Worm (Caenorhabditis elegans) whole organism, mixed stage, embryonic: ENCODE data around the gene clec-50.

ENCODE experiments used
- M03D4.4 ChIP-seq: sonication (generic microtip); optimal IDR thresholded peaks from 2 replicates; lab custom pipeline; 2017; ENCODE audit warnings: mild to moderate bottlenecking, missing genetic modification characterization, missing compliant biosample characterization
- bed-3 ChIP-seq: fragments of 200-800 bp; sonication (Bioruptor generic); optimal IDR thresholded peaks from 3 replicates; lab custom pipeline; 2018; ENCODE audit warnings: mild to moderate bottlenecking, missing genetic modification characterization, moderate library complexity, missing compliant biosample characterization
- blmp-1 ChIP-seq: fragments of 150-350 bp; optimal IDR thresholded peaks from 2 replicates; lab custom pipeline; 2014; ENCODE audit warnings: missing biosample characterization, missing genetic modification characterization
- ceh-39 ChIP-seq: fragments of 150-350 bp; optimal IDR thresholded peaks from 2 replicates; lab custom pipeline; 2014; ENCODE audit warnings: missing biosample characterization, missing genetic modification characterization
- ceh-43 ChIP-seq: fragments of 200-800 bp; sonication (Bioruptor generic); optimal IDR thresholded peaks from 2 replicates; lab custom pipeline; 2018; ENCODE audit warnings: mild to moderate bottlenecking, missing genetic modification characterization, moderate library complexity, missing compliant biosample characterization
- ceh-83 ChIP-seq: fragments of 200-800 bp; sonication (Bioruptor generic); optimal IDR thresholded peaks from 2 replicates; lab custom pipeline; 2018; ENCODE audit warnings: mild to moderate bottlenecking, missing genetic modification characterization, missing compliant biosample characterization
- ces-1 ChIP-seq: fragments of 150-350 bp; optimal IDR thresholded peaks from 2 replicates; lab custom pipeline; 2014; ENCODE audit warnings: missing biosample characterization, missing genetic modification reagents, missing genetic modification characterization
- drap-1 ChIP-seq: fragments of 200-800 bp; sonication (Bioruptor generic); optimal IDR thresholded peaks from 3 replicates; lab custom pipeline; 2018; ENCODE audit warnings: mild to moderate bottlenecking, missing genetic modification characterization, missing compliant biosample characterization
- elt-1 ChIP-seq: sonication (generic microtip); optimal IDR thresholded peaks from 2 replicates; lab custom pipeline; 2017; ENCODE audit warnings: missing genetic modification characterization, mild to moderate bottlenecking, missing compliant biosample characterization, antibody characterized with exemption, moderate library complexity, borderline replicate concordance; ENCODE audit not compliant: insufficient read depth
- elt-3 ChIP-seq: fragments of 150-350 bp; optimal IDR thresholded peaks from 2 replicates; lab custom pipeline; 2014; ENCODE audit warnings: missing biosample characterization, missing genetic modification characterization
- flh-1 ChIP-seq: fragments of 200-800 bp; sonication (Bioruptor generic); optimal IDR thresholded peaks from 2 replicates; lab custom pipeline; 2018; ENCODE audit warnings: mild to moderate bottlenecking, missing genetic modification characterization, moderate library complexity, missing compliant biosample characterization
- hlh-1 ChIP-seq: fragments of 150-350 bp; optimal IDR thresholded peaks from 2 replicates; lab custom pipeline; 2014; ENCODE audit warnings: missing biosample characterization, missing genetic modification reagents, missing genetic modification characterization
- lin-13 ChIP-seq: fragments of 150-350 bp; optimal IDR thresholded peaks from 2 replicates; lab custom pipeline; 2014; ENCODE audit warnings: missing biosample characterization, missing genetic modification characterization
- lin-32 ChIP-seq: fragments of 200-800 bp; sonication (Bioruptor generic); optimal IDR thresholded peaks from 2 replicates; lab custom pipeline; 2018; ENCODE audit warnings: mild to moderate bottlenecking, missing genetic modification characterization, missing compliant biosample characterization
- lsy-2 ChIP-seq: fragments of 150-350 bp; optimal IDR thresholded peaks from 2 replicates; lab custom pipeline; 2014; ENCODE audit warnings: missing biosample characterization, missing genetic modification characterization
- mab-5 ChIP-seq: fragments of 150-350 bp; optimal IDR thresholded peaks from 2 replicates; lab custom pipeline; 2014; ENCODE audit warnings: missing biosample characterization, missing genetic modification characterization
- mep-1 ChIP-seq: fragments of 150-350 bp; optimal IDR thresholded peaks from 2 replicates; lab custom pipeline; 2017; ENCODE audit warnings: missing biosample characterization, missing genetic modification reagents, missing genetic modification characterization, inconsistent platforms
- mls-2 ChIP-seq: sonication (generic microtip); optimal IDR thresholded peaks from 2 replicates; lab custom pipeline; 2016; ENCODE audit warnings: mild to moderate bottlenecking, missing genetic modification characterization, moderate library complexity, missing compliant biosample characterization
- nhr-12 ChIP-seq: fragments of 150-350 bp; optimal IDR thresholded peaks from 2 replicates; lab custom pipeline; 2014; ENCODE audit warnings: missing biosample characterization, missing genetic modification characterization
- nhr-237 ChIP-seq: fragments of 150-350 bp; optimal IDR thresholded peaks from 2 replicates; lab custom pipeline; 2014; ENCODE audit warnings: missing biosample characterization, missing genetic modification characterization
- nhr-28 ChIP-seq: fragments of 150-350 bp; optimal IDR thresholded peaks from 2 replicates; lab custom pipeline; 2014; ENCODE audit warnings: missing biosample characterization, missing genetic modification characterization
- nhr-76 ChIP-seq: sonication (generic microtip); optimal IDR thresholded peaks from 2 replicates; lab custom pipeline; 2017; ENCODE audit warnings: missing biosample characterization, missing genetic modification characterization
- sem-2 ChIP-seq: fragments of 200-800 bp; sonication (Bioruptor generic); optimal IDR thresholded peaks from 2 replicates; lab custom pipeline; 2018; ENCODE audit warnings: mild to moderate bottlenecking, missing genetic modification characterization, missing compliant biosample characterization
- snpc-4 ChIP-seq: fragments of 150-350 bp; optimal IDR thresholded peaks from 2 replicates; lab custom pipeline; 2014; ENCODE audit warnings: missing biosample characterization, missing genetic modification characterization
- sptf-1 ChIP-seq: sonication (generic microtip); optimal IDR thresholded peaks from 2 replicates; lab custom pipeline; 2017; ENCODE audit warnings: mild to moderate bottlenecking, missing genetic modification characterization, moderate library complexity, missing compliant biosample characterization
- tbx-8 ChIP-seq: fragments of 200-800 bp; sonication (Bioruptor generic); optimal IDR thresholded peaks from 2 replicates; lab custom pipeline; 2018; ENCODE audit warnings: mild to moderate bottlenecking, missing genetic modification characterization, moderate library complexity, missing compliant biosample characterization
- unc-120 ChIP-seq: sonication (generic microtip); optimal IDR thresholded peaks from 2 replicates; lab custom pipeline; 2017; ENCODE audit warnings: missing genetic modification characterization, missing compliant biosample characterization; ENCODE audit not compliant: poor library complexity, severe bottlenecking
- unc-39 ChIP-seq: fragments of 150-350 bp; optimal IDR thresholded peaks from 2 replicates; lab custom pipeline; 2014; ENCODE audit warnings: missing biosample characterization, missing genetic modification characterization
- zip-8 ChIP-seq: fragments of 150-350 bp; optimal IDR thresholded peaks from 2 replicates; lab custom pipeline; 2014; ENCODE audit warnings: missing biosample characterization, missing genetic modification characterization
- ztf-11 ChIP-seq: fragments of 150-350 bp; optimal IDR thresholded peaks from 2 replicates; lab custom pipeline; 2014; ENCODE audit warnings: missing biosample characterization, missing genetic modification characterization

The clec-50 gene

DNA sequence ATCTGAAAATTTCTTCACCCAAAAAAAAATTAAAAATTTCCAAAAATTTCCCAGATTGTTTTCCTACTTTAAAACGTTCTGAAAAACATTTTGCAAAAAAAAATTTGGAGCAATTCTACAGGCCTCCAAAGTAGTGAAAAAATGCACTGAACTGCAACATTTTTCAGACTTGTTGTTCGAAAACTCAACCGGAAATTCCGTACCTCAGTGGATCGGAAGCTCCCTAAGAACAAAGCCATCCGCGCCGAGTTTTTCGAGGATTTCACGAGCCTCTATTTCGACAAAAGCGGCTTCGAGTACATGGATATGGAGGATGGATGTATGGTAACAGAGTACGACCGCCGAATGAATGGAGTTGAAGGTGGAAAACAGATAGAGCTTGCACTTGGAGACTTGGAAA lies 17.1 kb downstream of the clec-50 start, which contains the start of gene fbxa-131:
fbxa-131 (plus strand) TSS at position 301 of the 400 bp plus-strand sequence.
- TF ChIP-seq M03D4.4: no peak
- TF ChIP-seq lin-32 (GFP tag; lab: Kevin White, UChicago): no peak
- no peak for TF ChIP-seq ceh-43 (GFP tag; lab: Kevin White, UChicago)
- TF ChIP-seq mep-1 (tag; lab: Kevin White, UChicago): no peak
- no peak for TF ChIP-seq ztf-11 (tag; lab: Kevin White, UChicago)
- TF ChIP-seq mab-5 (tag; lab: Kevin White, UChicago): no peak
- no peak for TF ChIP-seq lin-13 (tag; lab: Kevin White, UChicago)
- TF ChIP-seq ceh-39 (tag; lab: Kevin White, UChicago): no peak
- no peak for TF ChIP-seq drap-1 (GFP tag; lab: Kevin White, UChicago)
- no peak for TF ChIP-seq mls-2

DNA sequence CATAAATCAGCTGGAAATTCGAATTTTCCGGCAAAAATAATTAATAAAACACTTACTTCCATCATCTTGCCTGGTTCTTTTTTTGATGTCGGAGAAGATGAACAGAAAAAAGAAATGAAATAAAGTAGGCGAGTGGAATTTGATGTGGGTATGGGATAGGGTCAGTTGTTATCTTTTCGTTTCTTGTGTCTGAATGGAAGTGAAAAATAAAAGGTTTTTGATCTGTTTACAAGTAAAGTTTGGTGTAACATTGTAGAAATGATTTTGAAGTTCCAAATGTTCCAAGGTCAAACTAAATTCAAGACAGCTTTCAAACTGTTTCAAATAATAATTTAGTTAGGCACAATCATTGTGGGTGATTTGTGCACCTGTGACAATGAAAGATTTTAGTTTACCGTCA lies 17.7 kb downstream of the clec-50 start, which contains the start of gene W04E12.7:
W04E12.7 (minus strand) TSS at position 101 of the 400 bp plus-strand sequence.
- TF ChIP-seq M03D4.4: no peak
- TF ChIP-seq zip-8 (tag; lab: Kevin White, UChicago): no peak
- no peak for TF ChIP-seq unc-120 (tag; lab: Kevin White, UChicago)
- TF ChIP-seq elt-1 (tag; lab: Kevin White, UChicago): no peak
- no peak for TF ChIP-seq bed-3 (GFP tag; lab: Kevin White, UChicago)
- TF ChIP-seq nhr-12 (tag; lab: Kevin White, UChicago): no peak
- no peak for TF ChIP-seq ceh-39 (tag; lab: Kevin White, UChicago)
- no peak for TF ChIP-seq nhr-237 (tag; lab: Kevin White, UChicago)
- no peak for TF ChIP-seq flh-1 (GFP tag; lab: Kevin White, UChicago)
- TF ChIP-seq nhr-28 (tag; lab: Kevin White, UChicago): no peak
- TF ChIP-seq ceh-83 (GFP tag; lab: Kevin White, UChicago): no peak
- no peak for TF ChIP-seq nhr-76
- TF ChIP-seq ces-1 (GFP tag; lab: Kevin White, UChicago): no peak
- TF ChIP-seq tbx-8 (GFP tag; lab: Kevin White, UChicago): no peak
- TF ChIP-seq mls-2: no peak
- no peak for TF ChIP-seq hlh-1 (tag; lab: Kevin White, UChicago)

- no peak for TF ChIP-seq zip-8 (tag; lab: Kevin White, UChicago)
- no peak for TF ChIP-seq M03D4.4
- no peak for TF ChIP-seq ces-1 (GFP tag; lab: Kevin White, UChicago)
- no peak for TF ChIP-seq lsy-2 (tag; lab: Kevin White, UChicago)
- no peak for TF ChIP-seq bed-3 (GFP tag; lab: Kevin White, UChicago)
- no peak for TF ChIP-seq nhr-28 (tag; lab: Kevin White, UChicago)
- no peak for TF ChIP-seq lin-13 (tag; lab: Kevin White, UChicago)
- TF ChIP-seq nhr-76: no peak
- no peak for TF ChIP-seq mep-1 (tag; lab: Kevin White, UChicago)
- TF ChIP-seq blmp-1 (tag; lab: Kevin White, UChicago): no peak
- TF ChIP-seq ceh-39 (tag; lab: Kevin White, UChicago): no peak
- TF ChIP-seq unc-39 (tag; lab: Kevin White, UChicago): no peak
- no peak for TF ChIP-seq ceh-83 (GFP tag; lab: Kevin White, UChicago)
- TF ChIP-seq elt-1 (tag; lab: Kevin White, UChicago): no peak
Observed at ce11 chrV:19733728-19734127, 21.4 kb downstream of the clec-50 start.

- TF ChIP-seq mep-1 (tag; lab: Kevin White, UChicago) (no peak), ces-1 (GFP tag; lab: Kevin White, UChicago) (no peak)
Observed at ce11 chrV:19730280-19730679, 24.9 kb downstream of the clec-50 start, which contains the start of gene Y116F11A.1. Y116F11A.1 (plus strand) TSS chrV:19730580.

- TF ChIP-seq nhr-28 (tag; lab: Kevin White, UChicago) (no peak), nhr-76 (no peak), lin-32 (GFP tag; lab: Kevin White, UChicago) (no peak), sptf-1 (tag; lab: Kevin White, UChicago) (no peak), unc-39 (tag; lab: Kevin White, UChicago) (no peak), unc-120 (tag; lab: Kevin White, UChicago) (no peak), mep-1 (tag; lab: Kevin White, UChicago) (no peak)
Observed at ce11 chrV:19728731-19729130, 26.4 kb downstream of the clec-50 start, which contains the start of gene Y116F11A.3. Y116F11A.3 (plus strand) TSS chrV:19729031.

ce11 chrV:19727990-19728389 lies 27.2 kb downstream of the clec-50 start:
- TF ChIP-seq sptf-1 (tag; lab: Kevin White, UChicago): no peak
- TF ChIP-seq nhr-12 (tag; lab: Kevin White, UChicago): no peak
- no peak for TF ChIP-seq ceh-43 (GFP tag; lab: Kevin White, UChicago)
- TF ChIP-seq snpc-4: no peak
- no peak for TF ChIP-seq ztf-11 (tag; lab: Kevin White, UChicago)
- no peak for TF ChIP-seq tbx-8 (GFP tag; lab: Kevin White, UChicago)
- TF ChIP-seq sem-2 (GFP tag; lab: Kevin White, UChicago): no peak
- TF ChIP-seq elt-3: no peak
- TF ChIP-seq mab-5 (tag; lab: Kevin White, UChicago): no peak
- TF ChIP-seq lin-32 (GFP tag; lab: Kevin White, UChicago): no peak
- no peak for TF ChIP-seq mls-2
